Fruit fly (Drosophila melanogaster) whole organism: Measurements from ENCODE around the gene CG12607.

ENCODE experiments used
- CG8478 ChIP-seq: fragments of >200 bp; optimal IDR thresholded peaks from 2 replicates; lab custom pipeline; 2018; ENCODE audit warnings: inconsistent platforms
- EcR ChIP-seq, 2 experiments: fragments of >200 bp; optimal IDR thresholded peaks; 2 replicates each; lab custom pipeline; 2017; ENCODE audit warnings: missing biosample characterization in 2 of 2, missing genetic modification characterization in 2 of 2, missing genetic modification reagents in 2 of 2
- pan ChIP-seq: fragments of >200 bp; optimal IDR thresholded peaks from 2 replicates; lab custom pipeline; 2017
- psq ChIP-seq: fragments of >200 bp; optimal IDR thresholded peaks from 2 replicates; lab custom pipeline; 2017
- usp ChIP-seq: fragments of >200 bp; optimal IDR thresholded peaks from 2 replicates; lab custom pipeline; 2017; ENCODE audit warnings: missing biosample characterization, missing genetic modification characterization, mixed read lengths

DNA sequence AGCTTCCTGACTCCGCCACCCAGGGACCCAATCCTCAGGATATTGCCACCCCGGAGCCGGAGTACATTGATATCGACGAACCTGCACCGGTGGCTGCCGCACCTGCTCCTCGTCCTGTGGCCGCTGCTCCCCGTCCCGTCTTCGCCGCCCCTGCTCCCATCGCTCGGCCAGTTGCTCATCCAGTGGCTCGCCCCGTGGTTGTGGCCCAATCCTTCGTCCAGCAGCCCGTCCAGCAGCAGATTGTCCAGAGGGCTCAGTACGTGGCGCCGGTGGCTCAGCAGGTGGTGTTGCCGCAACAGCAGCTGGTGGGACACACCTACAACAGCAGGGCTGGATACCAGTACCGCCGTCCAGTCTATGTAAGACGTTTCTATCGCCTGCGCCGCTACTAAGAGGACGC is 856 bp downstream of the CG12607 start:
- TF ChIP-seq psq (lab: Kevin White, UChicago) (no peak), pan (lab: Kevin White, UChicago) (no peak), EcR (GFP tag; optimal IDR thresholded peaks at IDR 0.05; lab: Kevin White, UChicago) (no peak), usp (GFP tag; lab: Kevin White, UChicago) (no peak), CG8478 (lab: Kevin White, UChicago) (no peak)
